Worm (Caenorhabditis elegans) whole organism, mixed stage, embryonic: ENCODE measurements around the gene adk-1.

Source experiments
- M03D4.4 ChIP-seq: sonication (generic microtip); optimal IDR thresholded peaks from 2 replicates; lab custom pipeline; 2017; ENCODE audit warnings: mild to moderate bottlenecking, missing genetic modification characterization, missing compliant biosample characterization
- elt-3 ChIP-seq: fragments of 150-350 bp; optimal IDR thresholded peaks from 2 replicates; lab custom pipeline; 2014; ENCODE audit warnings: missing biosample characterization, missing genetic modification characterization
- lsy-2 ChIP-seq: fragments of 150-350 bp; optimal IDR thresholded peaks from 2 replicates; lab custom pipeline; 2014; ENCODE audit warnings: missing biosample characterization, missing genetic modification characterization
- nhr-12 ChIP-seq: fragments of 150-350 bp; optimal IDR thresholded peaks from 2 replicates; lab custom pipeline; 2014; ENCODE audit warnings: missing biosample characterization, missing genetic modification characterization
- nhr-28 ChIP-seq: fragments of 150-350 bp; optimal IDR thresholded peaks from 2 replicates; lab custom pipeline; 2014; ENCODE audit warnings: missing biosample characterization, missing genetic modification characterization
- nhr-76 ChIP-seq: sonication (generic microtip); optimal IDR thresholded peaks from 2 replicates; lab custom pipeline; 2017; ENCODE audit warnings: missing biosample characterization, missing genetic modification characterization
- snpc-4 ChIP-seq: fragments of 150-350 bp; optimal IDR thresholded peaks from 2 replicates; lab custom pipeline; 2014; ENCODE audit warnings: missing biosample characterization, missing genetic modification characterization
- unc-39 ChIP-seq: fragments of 150-350 bp; optimal IDR thresholded peaks from 2 replicates; lab custom pipeline; 2014; ENCODE audit warnings: missing biosample characterization, missing genetic modification characterization
- unc-62 ChIP-seq: fragments of 150-350 bp; optimal IDR thresholded peaks from 2 replicates; lab custom pipeline; 2014; ENCODE audit warnings: missing biosample characterization, missing genetic modification reagents, missing genetic modification characterization
- ztf-11 ChIP-seq: fragments of 150-350 bp; optimal IDR thresholded peaks from 2 replicates; lab custom pipeline; 2014; ENCODE audit warnings: missing biosample characterization, missing genetic modification characterization

- TF ChIP-seq elt-3 (no peak), nhr-12 (tag; lab: Kevin White, UChicago) (no peak), unc-39 (tag; lab: Kevin White, UChicago) (no peak), unc-62 (GFP tag; lab: Kevin White, UChicago) (no peak), lsy-2 (no peak), ztf-11 (no peak), nhr-28 (tag; lab: Kevin White, UChicago) (no peak), nhr-76 (tag; lab: Kevin White, UChicago) (no peak), M03D4.4 (no peak), snpc-4 (tag; lab: Kevin White, UChicago) (no peak)
These were observed 30.7 kb upstream of the adk-1 start, which contains the start of gene C05C12.6 for ce11 chrIV:11241368-11241767.
